Comparison of ENCODE assay signal across 2 fruit fly cellular contexts in genomic region chr3R:11330713-11331112, dm6.
TF ChIP-seq lines count a peak whose summit lies in the region.

No protein-coding gene starts in this region.

TF ChIP-seq in whole organism, adult, 20 proteins besides CTCF, POLR2A, EP300 and RAD21:
- no peak for TF ChIP-seq CG12768 (GFP tag; optimal IDR thresholded peaks at IDR 0.05; lab: Kevin White, UChicago)
- TF ChIP-seq pad (GFP tag; optimal IDR thresholded peaks at IDR 0.05; lab: Kevin White, UChicago) = peak; percentile 91

TF ChIP-seq in whole organism, wandering third instar larva, 38 proteins besides CTCF, POLR2A, EP300 and RAD21:
- TF ChIP-seq Myc (optimal IDR thresholded peaks at IDR 0.05; lab: Kevin White, UChicago) (no peak), Dfd (GFP tag; optimal IDR thresholded peaks at IDR 0.05; lab: Kevin White, UChicago) (peak; percentile 1), woc (GFP tag; optimal IDR thresholded peaks at IDR 0.05; lab: Kevin White, UChicago) (no peak)
